Fruit fly (Drosophila melanogaster): Measurements from ENCODE around the gene CG31533.

The CG31533 gene

dm6 chr3R:14125479-14126121, 31.6 kb downstream of the CG31533 start, which contains the start of the genes 140up and Polr2B (continued):
- TF ChIP-seq tup (GFP tag; optimal IDR thresholded peaks at IDR 0.05) = peak; percentile 78
- TF ChIP-seq CG16779 (GFP tag; IDR thresholded peaks at IDR 0.05) = no peak
- peak; percentile 93 for TF ChIP-seq CG12104 (GFP tag; optimal IDR thresholded peaks at IDR 0.05)
- TF ChIP-seq Gsc (GFP tag; IDR thresholded peaks at IDR 0.05) = peak; percentile 53; the same call in 1 of the 2 replicates
- peak; percentile 15 for TF ChIP-seq CG4707 (GFP tag; optimal IDR thresholded peaks at IDR 0.05)
- peak; percentile 94 for TF ChIP-seq CG1602 (GFP tag; optimal IDR thresholded peaks at IDR 0.05)
- peak; percentile 50 for TF ChIP-seq CG6654 (GFP tag; optimal IDR thresholded peaks at IDR 0.05)
- no peak for TF ChIP-seq CG6683 (GFP tag; optimal IDR thresholded peaks at IDR 0.05)
- TF ChIP-seq pfk (GFP tag; optimal IDR thresholded peaks at IDR 0.05) = no peak
- TF ChIP-seq CG10654 (GFP tag; optimal IDR thresholded peaks at IDR 0.05) = peak; percentile 94
- peak; percentile 9 for TF ChIP-seq NC2α (GFP tag; optimal IDR thresholded peaks at IDR 0.05)
- TF ChIP-seq ap (GFP tag; IDR thresholded peaks at IDR 0.05) = peak; percentile 89
- peak; percentile 76 for TF ChIP-seq jumu (GFP tag; optimal IDR thresholded peaks at IDR 0.05)
- no peak for TF ChIP-seq h (optimal IDR thresholded peaks at IDR 0.05)
- peak; percentile 1 for TF ChIP-seq disco-r (GFP tag; optimal IDR thresholded peaks at IDR 0.05)
- TF ChIP-seq CG4328 (GFP tag; optimal IDR thresholded peaks at IDR 0.05) = peak; percentile 92
- TF ChIP-seq Bgb (GFP tag; IDR thresholded peaks at IDR 0.05; ENCODE audit: partially characterized antibody) = no peak
- peak; percentile 95 for TF ChIP-seq Sox102F (GFP tag; optimal IDR thresholded peaks at IDR 0.05)
- TF ChIP-seq Hr78 (GFP tag; optimal IDR thresholded peaks at IDR 0.05) = no peak
- TF ChIP-seq sqz (GFP tag; optimal IDR thresholded peaks at IDR 0.05) = peak; percentile 80
- peak; percentile 95 for TF ChIP-seq B-H2 (GFP tag; optimal IDR thresholded peaks at IDR 0.05)
- no peak for TF ChIP-seq pan (optimal IDR thresholded peaks at IDR 0.05)
- TF ChIP-seq pan (GFP tag; optimal IDR thresholded peaks at IDR 0.05 in 1 of 2, IDR thresholded peaks at IDR 0.05 in 1 of 2) = peak in 1 of 2 experiments; percentile 94
- TF ChIP-seq ranshi (GFP tag; IDR thresholded peaks at IDR 0.05) = peak; percentile 95
- peak; percentile 74 for TF ChIP-seq shn (GFP tag; optimal IDR thresholded peaks at IDR 0.05)
- TF ChIP-seq tll (GFP tag; optimal IDR thresholded peaks at IDR 0.05) = no peak
- peak; percentile 12 for TF ChIP-seq CG17186 (GFP tag; optimal IDR thresholded peaks at IDR 0.05)
- TF ChIP-seq chinmo (GFP tag; IDR thresholded peaks at IDR 0.05; ENCODE audit: partially characterized antibody) = no peak
- peak; percentile 93 for TF ChIP-seq CG6272 (GFP tag; IDR thresholded peaks at IDR 0.05)
- TF ChIP-seq CG10959 (GFP tag; IDR thresholded peaks at IDR 0.05) = peak; percentile 78
- TF ChIP-seq sug (tag; optimal IDR thresholded peaks at IDR 0.05) = peak; percentile 93
- peak; percentile 92 for TF ChIP-seq gsb-n (tag; optimal IDR thresholded peaks at IDR 0.05)
- TF ChIP-seq CG16863 (GFP tag; optimal IDR thresholded peaks at IDR 0.05) = peak; percentile 60
- peak; percentile 57 for TF ChIP-seq CG12219 (GFP tag; optimal IDR thresholded peaks at IDR 0.05)
- TF ChIP-seq Doc3 (GFP tag; IDR thresholded peaks at IDR 0.05; ENCODE audit: partially characterized antibody) = no peak
- TF ChIP-seq ind (GFP tag; optimal IDR thresholded peaks at IDR 0.05) = peak; percentile 96
- TF ChIP-seq nerfin-1 (tag; optimal IDR thresholded peaks at IDR 0.05) = peak; percentile 90
- peak; percentile 83 for TF ChIP-seq CG5245 (GFP tag; optimal IDR thresholded peaks at IDR 0.05)
- TF ChIP-seq Stat92E (GFP tag; optimal IDR thresholded peaks at IDR 0.05) = no peak
- no peak for TF ChIP-seq gcm2 (GFP tag; optimal IDR thresholded peaks at IDR 0.05)
- TF ChIP-seq fd3F (GFP tag; optimal IDR thresholded peaks at IDR 0.05) = peak; percentile 91
- TF ChIP-seq NK7.1 (GFP tag; optimal IDR thresholded peaks at IDR 0.05) = peak; percentile 36
- TF ChIP-seq CG10267 (tag; optimal IDR thresholded peaks at IDR 0.05) = peak; percentile 100
- TF ChIP-seq CG12391 (tag; optimal IDR thresholded peaks at IDR 0.05) = peak; percentile 97
- TF ChIP-seq seq (GFP tag; IDR thresholded peaks at IDR 0.05) = peak; percentile 81
- peak; percentile 80 for TF ChIP-seq CG8944 (GFP tag; optimal IDR thresholded peaks at IDR 0.05)
- TF ChIP-seq repo (GFP tag; optimal IDR thresholded peaks at IDR 0.05) = peak; percentile 11
- TF ChIP-seq Lim3 (GFP tag; IDR thresholded peaks at IDR 0.05) = 0 out of 2 replicates have a peak, but pooled peaks have one; percentile 35
- peak; percentile 58 for TF ChIP-seq Ets97D (GFP tag; optimal IDR thresholded peaks at IDR 0.05)

Measured in whole organism, embryonic.